Fruit fly (Drosophila melanogaster) whole organism, embryonic: ENCODE measurements around the gene p24-1.

Source experiments
- Ada2b ChIP-seq: fragments of 200-800 bp; sonication (Bioruptor generic); IDR thresholded peaks from 2 replicates; pipeline ENCODE4 v1.3.6; 2022; ENCODE audit warnings: missing biosample characterization, missing genetic modification characterization
- B-H2 ChIP-seq: fragments of 200-800 bp; sonication (Bioruptor generic); optimal IDR thresholded peaks from 2 replicates; lab custom pipeline; 2018; ENCODE audit warnings: missing biosample characterization, mild to moderate bottlenecking, missing genetic modification characterization
- Bgb ChIP-seq: fragments of 200-800 bp; sonication (Bioruptor generic); IDR thresholded peaks from 2 replicates; pipeline ENCODE4 v1.3.6; 2022; ENCODE audit warnings: missing biosample characterization, missing genetic modification characterization; ENCODE audit not compliant: partially characterized antibody
- CG11696 ChIP-seq: fragments of 200-800 bp; sonication (Bioruptor generic); IDR thresholded peaks from 2 replicates; pipeline ENCODE4 v1.3.6; 2022; ENCODE audit warnings: missing biosample characterization, missing genetic modification characterization
- CG12744 ChIP-seq: fragments of 200-800 bp; sonication (Bioruptor generic); optimal IDR thresholded peaks from 2 replicates; lab custom pipeline; 2016; ENCODE audit warnings: missing biosample characterization, missing genetic modification characterization
- CG12942 ChIP-seq: fragments of 200-800 bp; sonication (Bioruptor generic); optimal IDR thresholded peaks from 3 replicates; lab custom pipeline; 2016; ENCODE audit warnings: missing biosample characterization, missing genetic modification characterization
- CG14014 ChIP-seq: fragments of 200-800 bp; sonication (Bioruptor generic); IDR thresholded peaks from 2 replicates; pipeline ENCODE4 v1.3.6; 2022; ENCODE audit warnings: missing biosample characterization, missing genetic modification characterization
- CG14710 ChIP-seq: fragments of 200-800 bp; sonication (Bioruptor generic); optimal IDR thresholded peaks from 3 replicates; lab custom pipeline; 2019; ENCODE audit warnings: missing biosample characterization, mild to moderate bottlenecking, missing genetic modification characterization, moderate library complexity
- CG14860 ChIP-seq: fragments of 200-800 bp; sonication (Bioruptor generic); IDR thresholded peaks from 3 replicates; pipeline ENCODE4 v1.3.6; 2022; ENCODE audit warnings: missing biosample characterization, missing genetic modification characterization; ENCODE audit not compliant: partially characterized antibody
- CG17385 ChIP-seq: fragments of 200-800 bp; sonication (Bioruptor generic); optimal IDR thresholded peaks from 3 replicates; lab custom pipeline; 2018; ENCODE audit warnings: missing biosample characterization, mild to moderate bottlenecking, missing genetic modification characterization
- CG2199 ChIP-seq: fragments of 200-800 bp; sonication (Bioruptor generic); IDR thresholded peaks from 3 replicates; pipeline ENCODE4 v1.3.6; 2022; ENCODE audit warnings: missing biosample characterization, missing genetic modification characterization
- CG31365 ChIP-seq: fragments of 200-800 bp; sonication (Bioruptor generic); optimal IDR thresholded peaks from 2 replicates; lab custom pipeline; 2018; ENCODE audit warnings: missing biosample characterization, mild to moderate bottlenecking, missing genetic modification characterization
- CG32772 ChIP-seq: fragments of 200-800 bp; sonication (Bioruptor generic); IDR thresholded peaks from 2 replicates; pipeline ENCODE4 v1.3.6; 2022; ENCODE audit warnings: missing biosample characterization, missing genetic modification characterization
- CG3407 ChIP-seq: fragments of 200-800 bp; sonication (Bioruptor generic); optimal IDR thresholded peaks from 2 replicates; lab custom pipeline; 2018; ENCODE audit warnings: missing biosample characterization, mild to moderate bottlenecking, missing genetic modification characterization
- CG42726 ChIP-seq: fragments of 200-800 bp; sonication (Bioruptor generic); IDR thresholded peaks from 2 replicates; pipeline ENCODE4 v1.3.6; 2022; ENCODE audit warnings: missing biosample characterization, missing genetic modification characterization; ENCODE audit not compliant: partially characterized antibody
- CG4404 ChIP-seq: fragments of 200-800 bp; sonication (Bioruptor generic); IDR thresholded peaks from 2 replicates; pipeline ENCODE4 v1.3.6; 2022; ENCODE audit warnings: missing biosample characterization, missing genetic modification characterization
- CG4424 ChIP-seq: fragments of 200-800 bp; sonication (Bioruptor generic); optimal IDR thresholded peaks from 3 replicates; lab custom pipeline; 2016; ENCODE audit warnings: missing biosample characterization, missing genetic modification characterization
- CG4707 ChIP-seq: fragments of 200-800 bp; sonication (Bioruptor generic); optimal IDR thresholded peaks from 2 replicates; lab custom pipeline; 2018; ENCODE audit warnings: missing biosample characterization, mild to moderate bottlenecking, missing genetic modification characterization, moderate library complexity
- CG4820 ChIP-seq: fragments of 200-800 bp; sonication (Bioruptor generic); optimal IDR thresholded peaks from 3 replicates; lab custom pipeline; 2016; ENCODE audit warnings: missing biosample characterization, missing genetic modification characterization
- CG7745 ChIP-seq: fragments of 200-800 bp; sonication (Bioruptor generic); optimal IDR thresholded peaks from 2 replicates; lab custom pipeline; 2018; ENCODE audit warnings: missing biosample characterization, mild to moderate bottlenecking, missing genetic modification characterization, moderate library complexity
- CG7786 ChIP-seq: fragments of 200-800 bp; sonication (Bioruptor generic); optimal IDR thresholded peaks from 2 replicates; lab custom pipeline; 2016; ENCODE audit warnings: missing biosample characterization, missing genetic modification characterization
- CTCF ChIP-seq: fragments of 200-800 bp; sonication (Bioruptor generic); optimal IDR thresholded peaks from 2 replicates; lab custom pipeline; 2017; ENCODE audit warnings: missing biosample characterization, mild to moderate bottlenecking, missing genetic modification characterization, moderate library complexity
- CkIIα-i1 ChIP-seq: fragments of 200-800 bp; sonication (Bioruptor generic); IDR thresholded peaks from 2 replicates; pipeline ENCODE4 v1.3.6; 2022; ENCODE audit warnings: missing biosample characterization, missing genetic modification characterization
- Dip2 ChIP-seq: fragments of 200-800 bp; sonication (Bioruptor generic); IDR thresholded peaks from 2 replicates; pipeline ENCODE4 v1.3.6; 2022; ENCODE audit warnings: missing biosample characterization, missing genetic modification characterization
- ERR ChIP-seq: fragments of 200-800 bp; sonication (Bioruptor generic); optimal IDR thresholded peaks from 2 replicates; lab custom pipeline; 2016; ENCODE audit warnings: missing biosample characterization, missing genetic modification characterization
- Ets97D ChIP-seq: fragments of 200-800 bp; sonication (Bioruptor generic); optimal IDR thresholded peaks from 3 replicates; lab custom pipeline; 2016; ENCODE audit warnings: missing biosample characterization, missing genetic modification characterization
- Hmx ChIP-seq: fragments of 200-800 bp; sonication (Bioruptor generic); optimal IDR thresholded peaks from 2 replicates; lab custom pipeline; 2016; ENCODE audit warnings: missing biosample characterization, missing genetic modification characterization
- PHDP ChIP-seq: fragments of 200-800 bp; sonication (Bioruptor generic); optimal IDR thresholded peaks from 3 replicates; lab custom pipeline; 2018; ENCODE audit warnings: missing biosample characterization, mild to moderate bottlenecking, missing genetic modification characterization, moderate library complexity
- Taf1 ChIP-seq: fragments of 200-800 bp; sonication (Bioruptor generic); IDR thresholded peaks from 2 replicates; pipeline ENCODE4 v1.3.6; 2022; ENCODE audit warnings: missing biosample characterization, missing genetic modification characterization
- Tbp ChIP-seq: fragments of >200 bp; optimal IDR thresholded peaks from 2 replicates; lab custom pipeline; 2018; ENCODE audit warnings: missing biosample characterization, missing genetic modification characterization
- bab2 ChIP-seq: fragments of 200-800 bp; sonication (Bioruptor generic); optimal IDR thresholded peaks from 2 replicates; lab custom pipeline; 2016; ENCODE audit warnings: missing biosample characterization, missing genetic modification characterization
- ci ChIP-seq: fragments of 200-800 bp; sonication (Bioruptor generic); IDR thresholded peaks from 3 replicates; pipeline ENCODE4 v1.3.6; 2022; ENCODE audit warnings: missing biosample characterization, missing genetic modification characterization
- crol ChIP-seq: fragments of 200-800 bp; sonication (Bioruptor generic); IDR thresholded peaks from 2 replicates; pipeline ENCODE4 v1.3.6; 2022; ENCODE audit warnings: missing biosample characterization, missing genetic modification characterization
- dan ChIP-seq: fragments of 200-800 bp; sonication (Bioruptor generic); IDR thresholded peaks from 2 replicates; pipeline ENCODE4 v1.3.6; 2022; ENCODE audit warnings: missing biosample characterization, missing genetic modification characterization
- danr ChIP-seq: fragments of 200-800 bp; sonication (Bioruptor generic); IDR thresholded peaks from 2 replicates; pipeline ENCODE4 v1.3.6; 2022; ENCODE audit warnings: missing biosample characterization, missing genetic modification characterization
- dati ChIP-seq: fragments of 200-800 bp; sonication (Bioruptor generic); IDR thresholded peaks from 2 replicates; pipeline ENCODE4 v1.3.6; 2022; ENCODE audit warnings: missing biosample characterization, missing genetic modification characterization
- eve ChIP-seq, 2 experiments: fragments of >200 bp; optimal IDR thresholded peaks; 2 replicates each; lab custom pipeline; 2017; ENCODE audit warnings: missing biosample characterization in 2 of 2, missing genetic modification characterization in 2 of 2
- gcm ChIP-seq: fragments of 200-800 bp; sonication (Bioruptor generic); optimal IDR thresholded peaks from 2 replicates; lab custom pipeline; 2019; ENCODE audit warnings: missing biosample characterization, mild to moderate bottlenecking, missing genetic modification characterization, moderate library complexity
- h ChIP-seq: fragments of >200 bp; optimal IDR thresholded peaks from 2 replicates; lab custom pipeline; 2017
- inv ChIP-seq: fragments of 200-800 bp; sonication (Bioruptor generic); IDR thresholded peaks from 2 replicates; pipeline ENCODE4 v1.3.6; 2022; ENCODE audit warnings: missing biosample characterization, missing genetic modification characterization; ENCODE audit not compliant: partially characterized antibody
- nmo ChIP-seq: fragments of 200-800 bp; sonication (Bioruptor generic); optimal IDR thresholded peaks from 2 replicates; lab custom pipeline; 2018; ENCODE audit warnings: missing biosample characterization, mild to moderate bottlenecking, missing genetic modification characterization, moderate library complexity
- nom ChIP-seq: fragments of 200-800 bp; sonication (Bioruptor generic); optimal IDR thresholded peaks from 2 replicates; lab custom pipeline; 2017; ENCODE audit warnings: missing biosample characterization, missing genetic modification characterization, mild to moderate bottlenecking, moderate library complexity, missing genetic modification reagents
- otp ChIP-seq: fragments of 200-800 bp; sonication (Bioruptor generic); IDR thresholded peaks from 3 replicates; pipeline ENCODE4, ENCODE4 v1.3.6; 2022; ENCODE audit warnings: missing biosample characterization, missing genetic modification characterization
- peb ChIP-seq: fragments of 200-800 bp; sonication (Bioruptor generic); IDR thresholded peaks from 2 replicates; pipeline ENCODE4 v1.3.6; 2022; ENCODE audit warnings: missing biosample characterization, missing genetic modification characterization
- pita ChIP-seq: fragments of 200-800 bp; sonication (Bioruptor generic); optimal IDR thresholded peaks from 2 replicates; lab custom pipeline; 2017; ENCODE audit warnings: missing biosample characterization, mild to moderate bottlenecking, missing genetic modification characterization
- pzg ChIP-seq: fragments of 200-800 bp; sonication (Bioruptor generic); optimal IDR thresholded peaks from 3 replicates; lab custom pipeline; 2018; ENCODE audit warnings: missing biosample characterization, mild to moderate bottlenecking, missing genetic modification characterization, moderate library complexity
- rib ChIP-seq: fragments of 200-800 bp; sonication (Bioruptor generic); IDR thresholded peaks from 2 replicates; pipeline ENCODE4 v1.3.6; 2022; ENCODE audit warnings: missing biosample characterization, missing genetic modification characterization
- shn ChIP-seq: fragments of 200-800 bp; sonication (Bioruptor generic); optimal IDR thresholded peaks from 3 replicates; lab custom pipeline; 2016; ENCODE audit warnings: missing biosample characterization, missing genetic modification characterization
- slbo ChIP-seq: fragments of 200-800 bp; sonication (Bioruptor generic); IDR thresholded peaks from 2 replicates; pipeline ENCODE4 v1.3.6; 2022; ENCODE audit warnings: missing biosample characterization, missing genetic modification characterization
- tll ChIP-seq, 2 experiments: fragments of 200-800 bp in 1 of 2; fragments of >200 bp in 1 of 2; sonication (Bioruptor generic) in 1 of 2; optimal IDR thresholded peaks; 2 replicates each; lab custom pipeline; 2017 to 2019; ENCODE audit warnings: missing biosample characterization in 2 of 2, missing genetic modification characterization in 2 of 2, mild to moderate bottlenecking in 1 of 2, moderate library complexity in 1 of 2
- z ChIP-seq: fragments of 200-800 bp; sonication (Bioruptor generic); IDR thresholded peaks from 3 replicates; pipeline ENCODE4 v1.3.6; 2022; ENCODE audit warnings: missing biosample characterization, missing genetic modification characterization
- zfh2 ChIP-seq: fragments of 200-800 bp; sonication (Bioruptor generic); optimal IDR thresholded peaks from 2 replicates; lab custom pipeline; 2016; ENCODE audit warnings: missing biosample characterization, missing genetic modification characterization

The p24-1 gene

DNA sequence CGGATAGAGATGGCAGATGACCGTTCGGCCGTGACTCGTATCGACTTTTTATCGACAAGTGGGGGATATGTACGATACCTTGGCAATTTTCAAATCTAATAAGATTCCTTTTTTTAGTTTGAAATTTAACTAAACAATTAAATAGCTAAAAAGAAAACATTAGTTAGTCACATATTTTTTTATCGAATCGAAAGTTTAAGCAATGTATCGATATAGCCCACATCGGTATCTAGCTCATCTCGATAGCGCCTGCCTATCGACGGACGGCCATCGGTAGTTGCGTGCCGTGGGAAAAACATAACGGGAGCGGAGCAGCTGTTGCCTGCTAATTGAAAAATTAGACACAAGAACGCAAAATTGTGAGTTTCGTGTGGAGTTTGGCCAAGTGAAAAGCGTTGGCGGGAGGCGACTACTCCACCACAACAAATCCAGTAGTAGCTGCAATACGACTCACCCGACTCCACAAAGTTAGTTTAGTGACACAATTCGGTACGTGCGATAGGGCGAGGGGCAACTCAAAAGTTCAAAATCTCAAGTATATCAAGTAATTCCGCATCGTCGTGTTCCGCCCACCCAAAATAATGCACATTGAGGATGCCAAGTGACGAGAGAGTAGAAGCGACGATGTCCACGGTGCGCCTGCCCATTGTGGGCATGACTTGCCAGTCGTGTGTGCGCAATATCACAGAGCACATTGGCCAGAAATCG, 2.6 kb upstream of the p24-1 start, which contains the start of the genes CG10347 and ATP7 (continued):
- TF ChIP-seq Hmx = no peak
- peak; percentile 20 for TF ChIP-seq zfh2
- no peak for TF ChIP-seq rib
- peak; percentile 38 for TF ChIP-seq B-H2 (GFP tag; lab: Kevin White, UChicago)
- no peak for TF ChIP-seq dati (GFP tag; lab: Robert Waterston, UW)
- peak; percentile 72 for TF ChIP-seq pzg (GFP tag; lab: Kevin White, UChicago)
- TF ChIP-seq CG12942 (GFP tag; lab: Kevin White, UChicago) = no peak
- TF ChIP-seq CG14014 = no peak
- TF ChIP-seq CG11696 (GFP tag; lab: Robert Waterston, UW) = no peak
- TF ChIP-seq CG12744 (GFP tag; lab: Kevin White, UChicago) = no peak
- TF ChIP-seq pita = no peak
- TF ChIP-seq CG7745 (tag; lab: Kevin White, UChicago) = no peak
- peak; percentile 18 for TF ChIP-seq shn (GFP tag; lab: Kevin White, UChicago)
- TF ChIP-seq CG4404 (GFP tag; lab: Robert Waterston, UW) = no peak
- peak; percentile 13 for TF ChIP-seq CG17385 (GFP tag; lab: Kevin White, UChicago)
- peak; percentile 47 for TF ChIP-seq nmo (GFP tag; lab: Kevin White, UChicago)
- no peak; the same call in 1 of the 2 replicates for TF ChIP-seq slbo (GFP tag; lab: Robert Waterston, UW)
- no peak for TF ChIP-seq ERR (GFP tag; lab: Kevin White, UChicago)
- TF ChIP-seq bab2 (GFP tag; lab: Kevin White, UChicago) = no peak
- no peak for TF ChIP-seq h
- peak; percentile 53 for TF ChIP-seq Ets97D
- peak; percentile 22 for TF ChIP-seq CG7786 (GFP tag; lab: Kevin White, UChicago)
- peak; percentile 16 for TF ChIP-seq CG4424
- TF ChIP-seq Bgb (GFP tag; lab: Robert Waterston, UW) = peak; percentile 90
- no peak for TF ChIP-seq danr (GFP tag; lab: Robert Waterston, UW)
- no peak for TF ChIP-seq Tbp (GFP tag; lab: Kevin White, UChicago)
- no peak for TF ChIP-seq CkIIα-i1 (GFP tag; lab: Robert Waterston, UW)
- peak; percentile 47 for TF ChIP-seq nom (GFP tag; lab: Kevin White, UChicago)
- TF ChIP-seq crol (GFP tag; lab: Robert Waterston, UW) = no peak
- TF ChIP-seq PHDP (tag; lab: Kevin White, UChicago) = peak; percentile 4
- TF ChIP-seq eve (GFP tag; optimal IDR thresholded peaks at IDR 0.05; lab: Kevin White, UChicago) = no peak
- TF ChIP-seq inv (GFP tag; lab: Robert Waterston, UW) = peak; percentile 86
- no peak for TF ChIP-seq CG3407 (GFP tag; lab: Kevin White, UChicago)
- TF ChIP-seq Ada2b (GFP tag; lab: Robert Waterston, UW) = no peak
- no peak for TF ChIP-seq dan (GFP tag; lab: Robert Waterston, UW)
- peak; percentile 4 for TF ChIP-seq gcm (GFP tag; lab: Kevin White, UChicago)
- no peak for TF ChIP-seq z (GFP tag; lab: Robert Waterston, UW)
- no peak for TF ChIP-seq otp (GFP tag; lab: Robert Waterston, UW)
- TF ChIP-seq CG4707 = no peak
- no peak for TF ChIP-seq peb (GFP tag; lab: Robert Waterston, UW)
- peak; percentile 49 for TF ChIP-seq CG14710 (tag; lab: Kevin White, UChicago)
- no peak for TF ChIP-seq ci (GFP tag; lab: Robert Waterston, UW)
- no peak for TF ChIP-seq CG4820 (GFP tag; lab: Kevin White, UChicago)
- TF ChIP-seq tll (GFP tag; optimal IDR thresholded peaks at IDR 0.05; lab: Kevin White, UChicago) = no peak
- TF ChIP-seq CG2199 (GFP tag; lab: Robert Waterston, UW) = no peak
- TF ChIP-seq CG32772 = no peak
- TF ChIP-seq CG14860 = peak; percentile 94
- TF ChIP-seq CTCF (GFP tag; lab: Kevin White, UChicago) = no peak
- no peak for TF ChIP-seq CG31365 (tag; lab: Kevin White, UChicago)
- peak; percentile 82 for TF ChIP-seq CG42726
- no peak for TF ChIP-seq Taf1 (GFP tag; lab: Robert Waterston, UW)
- TF ChIP-seq Dip2 (GFP tag; lab: Robert Waterston, UW) = no peak
